Worm (Caenorhabditis elegans) whole organism, L2 larva: Measurements from ENCODE around the gene ZC53.1.

Experiments used
- C34F6.9 ChIP-seq: fragments of 150-350 bp; optimal IDR thresholded peaks from 2 replicates; lab custom pipeline; 2014; ENCODE audit warnings: missing biosample characterization, missing genetic modification characterization
- F13H6.1 ChIP-seq: sonication (generic microtip); optimal IDR thresholded peaks from 2 replicates; lab custom pipeline; 2016; ENCODE audit warnings: missing genetic modification characterization, missing compliant biosample characterization
- R02D3.7 ChIP-seq: fragments of 150-350 bp; optimal IDR thresholded peaks from 2 replicates; lab custom pipeline; 2014; ENCODE audit warnings: missing biosample characterization, missing genetic modification characterization
- Y55F3AM.14 ChIP-seq: fragments of 200-800 bp; sonication (Bioruptor generic); optimal IDR thresholded peaks from 2 replicates; lab custom pipeline; 2018; ENCODE audit warnings: mild to moderate bottlenecking, missing genetic modification characterization, missing compliant biosample characterization
- ZK546.5 ChIP-seq: sonication (generic microtip); optimal IDR thresholded peaks from 2 replicates; lab custom pipeline; 2017; ENCODE audit warnings: missing biosample characterization, missing genetic modification characterization
- alr-1 ChIP-seq: fragments of 150-350 bp; optimal IDR thresholded peaks from 2 replicates; lab custom pipeline; 2014; ENCODE audit warnings: missing biosample characterization, missing genetic modification characterization
- ama-1 ChIP-seq: fragments of 150-350 bp; optimal IDR thresholded peaks from 2 replicates; lab custom pipeline; 2018; ENCODE audit warnings: inconsistent platforms
- blmp-1 ChIP-seq: sonication (generic microtip); optimal IDR thresholded peaks from 2 replicates; lab custom pipeline; 2017; ENCODE audit warnings: missing genetic modification characterization, mild to moderate bottlenecking, missing compliant biosample characterization, antibody characterized with exemption, moderate library complexity; ENCODE audit not compliant: insufficient read depth
- ceh-16 ChIP-seq: fragments of 150-350 bp; optimal IDR thresholded peaks from 2 replicates; lab custom pipeline; 2014; ENCODE audit warnings: missing biosample characterization, missing genetic modification characterization
- ceh-82 ChIP-seq: fragments of 150-350 bp; optimal IDR thresholded peaks from 2 replicates; lab custom pipeline; 2014; ENCODE audit warnings: missing biosample characterization, missing genetic modification characterization
- crh-2 ChIP-seq: sonication (generic microtip); optimal IDR thresholded peaks from 2 replicates; lab custom pipeline; 2017; ENCODE audit warnings: missing biosample characterization, missing genetic modification characterization
- dmd-4 ChIP-seq: sonication (generic microtip); optimal IDR thresholded peaks from 2 replicates; lab custom pipeline; 2017; ENCODE audit warnings: missing biosample characterization, missing genetic modification characterization
- egl-27 ChIP-seq: sonication (generic microtip); optimal IDR thresholded peaks from 3 replicates; lab custom pipeline; 2017; ENCODE audit warnings: missing biosample characterization, missing genetic modification reagents, missing genetic modification characterization
- elt-3 ChIP-seq: sonication (generic microtip); optimal IDR thresholded peaks from 2 replicates; lab custom pipeline; 2017; ENCODE audit warnings: missing biosample characterization, missing genetic modification characterization
- fos-1 ChIP-seq: fragments of 150-350 bp; optimal IDR thresholded peaks from 2 replicates; lab custom pipeline; 2014; ENCODE audit warnings: missing biosample characterization, missing genetic modification characterization
- gmeb-1 ChIP-seq: fragments of 150-350 bp; optimal IDR thresholded peaks from 2 replicates; lab custom pipeline; 2014; ENCODE audit warnings: missing biosample characterization, missing genetic modification characterization
- lin-11 ChIP-seq: fragments of 150-350 bp; sonication (generic microtip); optimal IDR thresholded peaks from 2 replicates; lab custom pipeline; 2014; ENCODE audit warnings: missing biosample characterization, missing genetic modification characterization, inconsistent platforms, mixed read lengths
- lin-13 ChIP-seq: fragments of 150-350 bp; optimal IDR thresholded peaks from 2 replicates; lab custom pipeline; 2014; ENCODE audit warnings: missing biosample characterization, missing genetic modification reagents, missing genetic modification characterization
- lsy-2 ChIP-seq, 2 experiments: fragments of 150-350 bp in 1 of 2; sonication (generic microtip) in 1 of 2; optimal IDR thresholded peaks; 2 replicates each; lab custom pipeline; 2014 to 2017; ENCODE audit warnings: missing biosample characterization in 2 of 2, missing genetic modification characterization in 2 of 2
- mdl-1 ChIP-seq, 2 experiments: fragments of 150-350 bp in 1 of 2; sonication (generic microtip) in 1 of 2; optimal IDR thresholded peaks; 2 replicates each; lab custom pipeline; 2017; ENCODE audit warnings: missing biosample characterization in 2 of 2, missing genetic modification characterization in 2 of 2
- nhr-10 ChIP-seq: sonication (generic microtip); optimal IDR thresholded peaks from 2 replicates; lab custom pipeline; 2017; ENCODE audit warnings: missing biosample characterization, missing genetic modification characterization
- nhr-11 ChIP-seq: fragments of 150-350 bp; optimal IDR thresholded peaks from 2 replicates; lab custom pipeline; 2014; ENCODE audit warnings: missing biosample characterization, missing genetic modification characterization
- nhr-129 ChIP-seq: fragments of 150-350 bp; optimal IDR thresholded peaks from 2 replicates; lab custom pipeline; 2014; ENCODE audit warnings: missing biosample characterization, missing genetic modification characterization
- nhr-21 ChIP-seq: fragments of 150-350 bp; optimal IDR thresholded peaks from 2 replicates; lab custom pipeline; 2014; ENCODE audit warnings: missing biosample characterization, missing genetic modification characterization
- nhr-237 ChIP-seq: fragments of 150-350 bp; optimal IDR thresholded peaks from 2 replicates; lab custom pipeline; 2014; ENCODE audit warnings: missing biosample characterization, missing genetic modification characterization
- nhr-25 ChIP-seq: fragments of 150-350 bp; sonication (generic microtip); optimal IDR thresholded peaks from 3 replicates; lab custom pipeline; 2014; ENCODE audit warnings: missing biosample characterization, missing genetic modification characterization
- nhr-6 ChIP-seq: fragments of 150-350 bp; optimal IDR thresholded peaks from 2 replicates; lab custom pipeline; 2014; ENCODE audit warnings: missing biosample characterization, missing genetic modification characterization
- nhr-77 ChIP-seq: fragments of 150-350 bp; optimal IDR thresholded peaks from 2 replicates; lab custom pipeline; 2014; ENCODE audit warnings: missing biosample characterization, missing genetic modification characterization
- sem-4 ChIP-seq: fragments of 150-350 bp; optimal IDR thresholded peaks from 2 replicates; lab custom pipeline; 2014; ENCODE audit warnings: missing biosample characterization, missing genetic modification reagents, missing genetic modification characterization
- sma-3 ChIP-seq: sonication (generic microtip); optimal IDR thresholded peaks from 2 replicates; lab custom pipeline; 2016; ENCODE audit warnings: missing genetic modification reagents, missing genetic modification characterization, missing compliant biosample characterization
- sma-9 ChIP-seq, 2 experiments: fragments of 150-350 bp in 1 of 2; sonication (generic microtip) in 1 of 2; optimal IDR thresholded peaks; 2 replicates each; lab custom pipeline; 2014 to 2016; ENCODE audit warnings: missing genetic modification characterization in 2 of 2, mild to moderate bottlenecking in 1 of 2, missing biosample characterization in 1 of 2, missing compliant biosample characterization in 1 of 2, missing genetic modification reagents in 1 of 2, moderate library complexity in 1 of 2
- snpc-4 ChIP-seq: fragments of 150-350 bp; optimal IDR thresholded peaks from 2 replicates; lab custom pipeline; 2014; ENCODE audit warnings: missing biosample characterization, missing genetic modification characterization
- unc-55 ChIP-seq: fragments of 150-350 bp; sonication (generic microtip); optimal IDR thresholded peaks from 3 replicates; lab custom pipeline; 2014; ENCODE audit warnings: missing biosample characterization, missing genetic modification reagents, missing genetic modification characterization
- zag-1 ChIP-seq: fragments of 150-350 bp; optimal IDR thresholded peaks from 2 replicates; lab custom pipeline; 2014; ENCODE audit warnings: missing biosample characterization, missing genetic modification characterization
- ztf-1 ChIP-seq: fragments of 200-800 bp; sonication (Bioruptor generic); conservative IDR thresholded peaks from 2 replicates; pipeline ENCODE4 v1.3.6; 2022; ENCODE audit warnings: missing genetic modification characterization, missing compliant biosample characterization
- ztf-11 ChIP-seq: sonication (generic microtip); optimal IDR thresholded peaks from 2 replicates; lab custom pipeline; 2017; ENCODE audit warnings: missing biosample characterization, missing genetic modification characterization
- ztf-4 ChIP-seq: fragments of 150-350 bp; optimal IDR thresholded peaks from 2 replicates; lab custom pipeline; 2014; ENCODE audit warnings: missing biosample characterization, missing genetic modification characterization

The ZC53.1 gene

ce11 chrX:1880665-1881064 is 32.5 kb downstream of the ZC53.1 start:
- TF ChIP-seq ZK546.5 (tag; lab: Kevin White, UChicago), result no peak
- TF ChIP-seq nhr-129, result peak; percentile 74
- peak; percentile 36 for TF ChIP-seq crh-2 (tag; lab: Kevin White, UChicago)
- TF ChIP-seq lsy-2 (tag; optimal IDR thresholded peaks at IDR 0.05; lab: Kevin White, UChicago), result peak; percentile 50 to 79
- TF ChIP-seq ama-1 (lab: Kevin White, UChicago), result no peak
- peak; percentile 49 for TF ChIP-seq ceh-16
- TF ChIP-seq nhr-21 (tag; lab: Kevin White, UChicago), result peak; percentile 33
- no peak for TF ChIP-seq nhr-6 (tag; lab: Kevin White, UChicago)
- TF ChIP-seq egl-27, result peak; percentile 6
- TF ChIP-seq nhr-25 (tag; lab: Kevin White, UChicago), result no peak
- TF ChIP-seq nhr-11, result no peak
- peak in 1 of 2 experiments; percentile 21 for TF ChIP-seq mdl-1 (tag; optimal IDR thresholded peaks at IDR 0.05; lab: Kevin White, UChicago)
- peak; percentile 71 for TF ChIP-seq unc-55 (GFP tag; lab: Kevin White, UChicago)
- TF ChIP-seq gmeb-1 (tag; lab: Kevin White, UChicago), result peak; percentile 58
- peak; percentile 32 for TF ChIP-seq snpc-4
- TF ChIP-seq R02D3.7 (tag; lab: Kevin White, UChicago), result no peak
- no peak for TF ChIP-seq zag-1 (tag; lab: Kevin White, UChicago)
- TF ChIP-seq sma-9 (GFP tag; optimal IDR thresholded peaks at IDR 0.05; lab: Kevin White, UChicago), result peak; percentile 76
- TF ChIP-seq sma-9 (tag; optimal IDR thresholded peaks at IDR 0.05; lab: Kevin White, UChicago), result no peak
- TF ChIP-seq alr-1 (tag; lab: Kevin White, UChicago), result no peak
- TF ChIP-seq C34F6.9 (tag; lab: Kevin White, UChicago), result peak; percentile 38
- TF ChIP-seq lin-13 (GFP tag; lab: Kevin White, UChicago), result peak; percentile 56
- no peak for TF ChIP-seq ztf-11
- no peak for TF ChIP-seq ztf-1
- TF ChIP-seq blmp-1 (tag; lab: Kevin White, UChicago), result no peak
- TF ChIP-seq nhr-77 (tag; lab: Kevin White, UChicago), result no peak
- peak; percentile 49 for TF ChIP-seq F13H6.1 (tag; lab: Kevin White, UChicago)
- TF ChIP-seq fos-1 (tag; lab: Kevin White, UChicago), result peak; percentile 42
- TF ChIP-seq Y55F3AM.14 (GFP tag; lab: Kevin White, UChicago), result peak; percentile 14
- TF ChIP-seq nhr-10 (tag; lab: Kevin White, UChicago), result no peak
- peak; percentile 49 for TF ChIP-seq lin-11 (tag; lab: Kevin White, UChicago)
- TF ChIP-seq sma-3, result peak; percentile 43
- no peak for TF ChIP-seq sem-4 (tag; lab: Kevin White, UChicago)
- peak; percentile 5 for TF ChIP-seq ceh-82 (tag; lab: Kevin White, UChicago)
- TF ChIP-seq, all 48 proteins: peak for 19

ce11 chrX:1870991-1871390 is 42.2 kb downstream of the ZC53.1 start:
- TF ChIP-seq unc-55 (GFP tag; lab: Kevin White, UChicago) (peak; percentile 22), lsy-2 (tag; optimal IDR thresholded peaks at IDR 0.05; lab: Kevin White, UChicago) (peak; percentile 55 to 74), mdl-1 (tag; optimal IDR thresholded peaks at IDR 0.05; lab: Kevin White, UChicago) (no peak), nhr-129 (peak; percentile 19), crh-2 (tag; lab: Kevin White, UChicago) (no peak)

- TF ChIP-seq nhr-237 (tag; lab: Kevin White, UChicago) (no peak), ztf-4 (no peak), sma-3 (no peak), nhr-21 (tag; lab: Kevin White, UChicago) (no peak), elt-3 (tag; lab: Kevin White, UChicago) (no peak), alr-1 (tag; lab: Kevin White, UChicago) (no peak), dmd-4 (tag; lab: Kevin White, UChicago) (no peak)
Measured at ce11 chrX:1864946-1865345, 48.2 kb downstream of the ZC53.1 start, which contains the start of gene tbx-41. TSS of gene tbx-41 (plus strand) at chrX:1865246.
